Worm (Caenorhabditis elegans): Measurements from ENCODE around the gene acn-1.

- TF ChIP-seq scrt-1 (GFP tag; IDR thresholded peaks at IDR 0.05) (no peak), ets-7 (tag; optimal IDR thresholded peaks at IDR 0.05) (no peak), tbx-11 (GFP tag; IDR thresholded peaks at IDR 0.05) (no peak)
Measured at ce11 chrX:5063750-5064652, 32.9 kb downstream of the acn-1 start, which contains the start of gene C24H10.2.
